Fruit fly (Drosophila melanogaster) whole organism, embryonic: ENCODE results near the gene NetB.

Source experiments
- Adf1 ChIP-seq: fragments of 200-800 bp; sonication (Bioruptor generic); IDR thresholded peaks from 2 replicates; pipeline ENCODE4 v1.3.6; 2022; ENCODE audit warnings: missing biosample characterization, missing genetic modification characterization
- Awh ChIP-seq: fragments of 200-800 bp; sonication (Bioruptor generic); IDR thresholded peaks from 2 replicates; pipeline ENCODE4, ENCODE4 v1.3.6; 2022; ENCODE audit warnings: missing biosample characterization, missing genetic modification characterization
- Bteb2 ChIP-seq: fragments of 200-800 bp; sonication (Bioruptor generic); optimal IDR thresholded peaks from 2 replicates; lab custom pipeline; 2016; ENCODE audit warnings: missing biosample characterization, missing genetic modification characterization
- C15 ChIP-seq: fragments of 200-800 bp; sonication (Bioruptor generic); IDR thresholded peaks from 3 replicates; pipeline ENCODE4 v1.3.6; 2022; ENCODE audit warnings: missing biosample characterization, missing genetic modification characterization
- CG11696 ChIP-seq: fragments of 200-800 bp; sonication (Bioruptor generic); IDR thresholded peaks from 2 replicates; pipeline ENCODE4 v1.3.6; 2022; ENCODE audit warnings: missing biosample characterization, missing genetic modification characterization
- CG12155 ChIP-seq: fragments of 200-800 bp; sonication (Bioruptor generic); optimal IDR thresholded peaks from 3 replicates; lab custom pipeline; 2016; ENCODE audit warnings: missing biosample characterization, missing genetic modification characterization
- CG12219 ChIP-seq: fragments of 200-800 bp; sonication (Bioruptor generic); optimal IDR thresholded peaks from 3 replicates; lab custom pipeline; 2018; ENCODE audit warnings: missing biosample characterization, mild to moderate bottlenecking, missing genetic modification characterization
- CG12391 ChIP-seq: fragments of 200-800 bp; sonication (Bioruptor generic); optimal IDR thresholded peaks from 3 replicates; lab custom pipeline; 2018; ENCODE audit warnings: missing biosample characterization, mild to moderate bottlenecking, missing genetic modification characterization, moderate library complexity
- CG13424 ChIP-seq: fragments of 200-800 bp; sonication (Bioruptor generic); optimal IDR thresholded peaks from 2 replicates; lab custom pipeline; 2019; ENCODE audit warnings: missing biosample characterization, mild to moderate bottlenecking, missing genetic modification characterization, moderate library complexity
- CG14014 ChIP-seq: fragments of 200-800 bp; sonication (Bioruptor generic); IDR thresholded peaks from 2 replicates; pipeline ENCODE4 v1.3.6; 2022; ENCODE audit warnings: missing biosample characterization, missing genetic modification characterization
- CG15514 ChIP-seq: fragments of 200-800 bp; sonication (Bioruptor generic); optimal IDR thresholded peaks from 3 replicates; lab custom pipeline; 2017; ENCODE audit warnings: missing biosample characterization, missing genetic modification characterization, mild to moderate bottlenecking, moderate library complexity, missing genetic modification reagents
- CG1647 ChIP-seq: fragments of 200-800 bp; sonication (Bioruptor generic); optimal IDR thresholded peaks from 3 replicates; lab custom pipeline; 2016; ENCODE audit warnings: missing biosample characterization, missing genetic modification characterization
- CG16813 ChIP-seq: fragments of 200-800 bp; sonication (Bioruptor generic); IDR thresholded peaks from 3 replicates; pipeline ENCODE4 v1.3.6; 2022; ENCODE audit warnings: missing biosample characterization, missing genetic modification characterization; ENCODE audit not compliant: partially characterized antibody
- CG1792 ChIP-seq: fragments of 200-800 bp; sonication (Bioruptor generic); optimal IDR thresholded peaks from 2 replicates; lab custom pipeline; 2016; ENCODE audit warnings: missing biosample characterization, missing genetic modification characterization
- CG18262 ChIP-seq: fragments of 200-800 bp; optimal IDR thresholded peaks from 3 replicates; lab custom pipeline; 2019; ENCODE audit warnings: missing biosample characterization, mild to moderate bottlenecking, missing genetic modification characterization, moderate library complexity
- CG2116 ChIP-seq: fragments of 200-800 bp; sonication (Bioruptor generic); optimal IDR thresholded peaks from 3 replicates; lab custom pipeline; 2018; ENCODE audit warnings: missing biosample characterization, mild to moderate bottlenecking, missing genetic modification characterization
- CG2120 ChIP-seq: fragments of 200-800 bp; sonication (Bioruptor generic); optimal IDR thresholded peaks from 3 replicates; lab custom pipeline; 2016; ENCODE audit warnings: missing biosample characterization, missing genetic modification characterization
- CG2712 ChIP-seq: fragments of 200-800 bp; optimal IDR thresholded peaks from 3 replicates; lab custom pipeline; 2019; ENCODE audit warnings: missing biosample characterization, mild to moderate bottlenecking, missing genetic modification characterization, moderate library complexity
- CG4328 ChIP-seq: fragments of 200-800 bp; sonication (Bioruptor generic); optimal IDR thresholded peaks from 3 replicates; lab custom pipeline; 2017; ENCODE audit warnings: missing biosample characterization, missing genetic modification reagents, missing genetic modification characterization
- CG5180 ChIP-seq: fragments of 200-800 bp; sonication (Bioruptor generic); optimal IDR thresholded peaks from 3 replicates; lab custom pipeline; 2017; ENCODE audit warnings: missing biosample characterization, missing genetic modification characterization, mild to moderate bottlenecking, moderate library complexity, missing genetic modification reagents
- CG6254 ChIP-seq: fragments of 200-800 bp; sonication (Bioruptor generic); optimal IDR thresholded peaks from 3 replicates; lab custom pipeline; 2017; ENCODE audit warnings: mild to moderate bottlenecking, missing biosample characterization, missing genetic modification reagents, missing genetic modification characterization
- CG6813 ChIP-seq: fragments of 200-800 bp; sonication (Bioruptor generic); optimal IDR thresholded peaks from 2 replicates; lab custom pipeline; 2017; ENCODE audit warnings: missing biosample characterization, missing genetic modification characterization, mild to moderate bottlenecking, moderate library complexity, missing genetic modification reagents
- CG7271 ChIP-seq: fragments of 200-800 bp; sonication (Bioruptor generic); optimal IDR thresholded peaks from 2 replicates; lab custom pipeline; 2018; ENCODE audit warnings: missing biosample characterization, mild to moderate bottlenecking, missing genetic modification characterization, moderate library complexity
- CG7372 ChIP-seq: fragments of 200-800 bp; sonication (Bioruptor generic); IDR thresholded peaks from 2 replicates; pipeline ENCODE4 v1.3.6; 2022; ENCODE audit warnings: missing biosample characterization, missing genetic modification characterization
- CG7745 ChIP-seq: fragments of 200-800 bp; sonication (Bioruptor generic); optimal IDR thresholded peaks from 2 replicates; lab custom pipeline; 2018; ENCODE audit warnings: missing biosample characterization, mild to moderate bottlenecking, missing genetic modification characterization, moderate library complexity
- Deaf1 ChIP-seq: fragments of 200-800 bp; optimal IDR thresholded peaks from 3 replicates; lab custom pipeline; 2019; ENCODE audit warnings: missing biosample characterization, mild to moderate bottlenecking, missing genetic modification characterization, moderate library complexity
- Doc2 ChIP-seq: fragments of 200-800 bp; sonication (Bioruptor generic); IDR thresholded peaks from 2 replicates; pipeline ENCODE4 v1.3.6; 2022; ENCODE audit warnings: missing biosample characterization, missing genetic modification characterization
- HLH3B ChIP-seq: fragments of 200-800 bp; sonication (Bioruptor generic); IDR thresholded peaks from 2 replicates; pipeline ENCODE4 v1.3.6; 2022; ENCODE audit warnings: missing biosample characterization, missing genetic modification characterization
- Hand ChIP-seq: fragments of 200-800 bp; sonication (Bioruptor generic); optimal IDR thresholded peaks from 2 replicates; lab custom pipeline; 2017; ENCODE audit warnings: mild to moderate bottlenecking, missing biosample characterization, missing genetic modification reagents, missing genetic modification characterization
- HmgZ ChIP-seq: fragments of 200-800 bp; sonication (Bioruptor generic); optimal IDR thresholded peaks from 2 replicates; lab custom pipeline; 2018; ENCODE audit warnings: missing biosample characterization, mild to moderate bottlenecking, missing genetic modification characterization
- Kr ChIP-seq: fragments of 200-800 bp; sonication (Bioruptor generic); optimal IDR thresholded peaks from 2 replicates; lab custom pipeline; 2017; ENCODE audit warnings: missing biosample characterization, mild to moderate bottlenecking, missing genetic modification characterization
- Lim3 ChIP-seq: fragments of 200-800 bp; sonication (Bioruptor generic); IDR thresholded peaks from 2 replicates; pipeline ENCODE4 v1.3.6; 2022; ENCODE audit warnings: missing biosample characterization, missing genetic modification characterization
- Mrtf ChIP-seq: fragments of 200-800 bp; sonication (Bioruptor generic); IDR thresholded peaks from 3 replicates; pipeline ENCODE4 v1.3.6; 2022; ENCODE audit warnings: missing biosample characterization, missing genetic modification characterization
- NC2α ChIP-seq: fragments of 200-800 bp; sonication (Bioruptor generic); optimal IDR thresholded peaks from 2 replicates; lab custom pipeline; 2016; ENCODE audit warnings: missing biosample characterization, missing genetic modification characterization
- Opbp ChIP-seq: fragments of 200-800 bp; sonication (Bioruptor generic); IDR thresholded peaks from 3 replicates; pipeline ENCODE4 v1.3.6; 2022; ENCODE audit warnings: missing biosample characterization, missing genetic modification characterization; ENCODE audit not compliant: partially characterized antibody
- Tbp ChIP-seq: fragments of >200 bp; optimal IDR thresholded peaks from 2 replicates; lab custom pipeline; 2018; ENCODE audit warnings: missing biosample characterization, missing genetic modification characterization
- Xbp1 ChIP-seq: fragments of 200-800 bp; sonication (Bioruptor generic); optimal IDR thresholded peaks from 3 replicates; lab custom pipeline; 2016; ENCODE audit warnings: missing biosample characterization, mild to moderate bottlenecking, missing genetic modification characterization
- bsh ChIP-seq, 2 experiments: fragments of 200-800 bp; sonication (Bioruptor generic); optimal IDR thresholded peaks; 2 replicates each; lab custom pipeline; 2017 to 2018; ENCODE audit warnings: mild to moderate bottlenecking in 2 of 2, missing biosample characterization in 2 of 2, missing genetic modification characterization in 2 of 2, moderate library complexity in 1 of 2
- dmrt99B ChIP-seq: fragments of 200-800 bp; sonication (Bioruptor generic); optimal IDR thresholded peaks from 2 replicates; lab custom pipeline; 2018; ENCODE audit warnings: missing biosample characterization, mild to moderate bottlenecking, missing genetic modification characterization, moderate library complexity
- fd96Cb ChIP-seq: fragments of 200-800 bp; sonication (Bioruptor generic); optimal IDR thresholded peaks from 2 replicates; lab custom pipeline; 2018; ENCODE audit warnings: missing biosample characterization, mild to moderate bottlenecking, missing genetic modification characterization, moderate library complexity
- gce ChIP-seq: fragments of 200-800 bp; sonication (Bioruptor generic); IDR thresholded peaks from 3 replicates; pipeline ENCODE4 v1.3.6; 2022; ENCODE audit warnings: missing biosample characterization, missing genetic modification characterization
- hb ChIP-seq: fragments of 200-800 bp; sonication (Bioruptor generic); IDR thresholded peaks from 3 replicates; pipeline ENCODE4 v1.3.6; 2022; ENCODE audit warnings: missing biosample characterization, missing genetic modification characterization; ENCODE audit not compliant: partially characterized antibody
- her ChIP-seq: fragments of 200-800 bp; sonication (Bioruptor generic); optimal IDR thresholded peaks from 2 replicates; lab custom pipeline; 2016; ENCODE audit warnings: missing biosample characterization, missing genetic modification characterization
- lbe ChIP-seq: fragments of 200-800 bp; sonication (Bioruptor generic); optimal IDR thresholded peaks from 2 replicates; lab custom pipeline; 2016; ENCODE audit warnings: missing biosample characterization, mild to moderate bottlenecking, missing genetic modification characterization
- nmo ChIP-seq: fragments of 200-800 bp; sonication (Bioruptor generic); optimal IDR thresholded peaks from 2 replicates; lab custom pipeline; 2018; ENCODE audit warnings: missing biosample characterization, mild to moderate bottlenecking, missing genetic modification characterization, moderate library complexity
- psq ChIP-seq: fragments of 200-800 bp; sonication (Bioruptor generic); optimal IDR thresholded peaks from 2 replicates; lab custom pipeline; 2017; ENCODE audit warnings: missing biosample characterization, missing genetic modification characterization
- schlank ChIP-seq: fragments of 200-800 bp; sonication (Bioruptor generic); optimal IDR thresholded peaks from 2 replicates; lab custom pipeline; 2018; ENCODE audit warnings: missing biosample characterization, mild to moderate bottlenecking, missing genetic modification characterization
- slbo ChIP-seq: fragments of 200-800 bp; sonication (Bioruptor generic); IDR thresholded peaks from 2 replicates; pipeline ENCODE4 v1.3.6; 2022; ENCODE audit warnings: missing biosample characterization, missing genetic modification characterization
- sna ChIP-seq: fragments of 200-800 bp; sonication (Bioruptor generic); IDR thresholded peaks from 2 replicates; pipeline ENCODE4 v1.3.6; 2022; ENCODE audit warnings: missing biosample characterization, missing genetic modification characterization; ENCODE audit not compliant: partially characterized antibody
- sob ChIP-seq: fragments of 200-800 bp; sonication (Bioruptor generic); IDR thresholded peaks from 2 replicates; pipeline ENCODE4 v1.3.6; 2022; ENCODE audit warnings: missing biosample characterization, missing genetic modification characterization
- wek ChIP-seq: fragments of 200-800 bp; sonication (Bioruptor generic); optimal IDR thresholded peaks from 3 replicates; lab custom pipeline; 2018; ENCODE audit warnings: missing biosample characterization, mild to moderate bottlenecking, missing genetic modification characterization, moderate library complexity

The NetB gene

dm6 chrX:14727580-14727979 lies 21.6 kb downstream of the NetB start (continued):
- TF ChIP-seq wek (GFP tag; lab: Kevin White, UChicago) (no peak), Lim3 (GFP tag; lab: Robert Waterston, UW) (no peak), HLH3B (GFP tag; lab: Robert Waterston, UW) (no peak), CG6254 (GFP tag; lab: Kevin White, UChicago) (peak; percentile 16), nmo (GFP tag; lab: Kevin White, UChicago) (peak; percentile 39), CG13424 (tag; lab: Kevin White, UChicago) (peak; percentile 55), CG1792 (GFP tag; lab: Kevin White, UChicago) (no peak), CG16813 (GFP tag; lab: Robert Waterston, UW) (no peak), CG2120 (GFP tag; lab: Kevin White, UChicago) (peak; percentile 19), CG6813 (GFP tag; lab: Kevin White, UChicago) (peak; percentile 47), CG12391 (tag; lab: Kevin White, UChicago) (peak; percentile 43), schlank (tag; lab: Kevin White, UChicago) (peak; percentile 6), Bteb2 (no peak), CG4328 (GFP tag; lab: Kevin White, UChicago) (no peak), slbo (GFP tag; lab: Robert Waterston, UW) (no peak), CG7271 (tag; lab: Kevin White, UChicago) (no peak), Doc2 (GFP tag; lab: Robert Waterston, UW) (no peak), CG5180 (GFP tag; lab: Kevin White, UChicago) (peak; percentile 2), Xbp1 (GFP tag; lab: Kevin White, UChicago) (peak; percentile 29), Opbp (no peak), CG7372 (GFP tag; lab: Robert Waterston, UW) (peak; percentile 65), CG2712 (tag; lab: Kevin White, UChicago) (peak; percentile 24), NC2α (GFP tag; lab: Kevin White, UChicago) (no peak), Hand (GFP tag; lab: Kevin White, UChicago) (no peak), Kr (GFP tag; lab: Kevin White, UChicago) (no peak), Adf1 (GFP tag; lab: Robert Waterston, UW) (no peak), fd96Cb (peak; percentile 37), sob (0 out of 2 replicates have a peak, but pooled peaks have one; percentile 20), hb (no peak), CG18262 (tag; lab: Kevin White, UChicago) (peak; percentile 39), CG2116 (GFP tag; lab: Kevin White, UChicago) (no peak), psq (GFP tag; lab: Kevin White, UChicago) (no peak), CG12219 (peak; percentile 23), HmgZ (tag; lab: Kevin White, UChicago) (no peak), sna (GFP tag; lab: Robert Waterston, UW) (no peak), CG7745 (tag; lab: Kevin White, UChicago) (no peak), her (GFP tag; lab: Kevin White, UChicago) (no peak), CG1647 (GFP tag; lab: Kevin White, UChicago) (no peak), lbe (GFP tag; lab: Kevin White, UChicago) (no peak), Mrtf (GFP tag; lab: Robert Waterston, UW) (peak; percentile 21; the same call in 1 of the 3 replicates), CG14014 (GFP tag; lab: Robert Waterston, UW) (no peak), CG12155 (GFP tag; lab: Kevin White, UChicago) (no peak), Awh (GFP tag; lab: Robert Waterston, UW) (no peak), bsh (GFP tag; optimal IDR thresholded peaks at IDR 0.05; lab: Kevin White, UChicago) (peak in 1 of 2 experiments; percentile 54), C15 (GFP tag; lab: Robert Waterston, UW) (no peak), gce (GFP tag; lab: Robert Waterston, UW) (no peak), CG15514 (GFP tag; lab: Kevin White, UChicago) (peak; percentile 31), Tbp (GFP tag; lab: Kevin White, UChicago) (no peak), dmrt99B (tag; lab: Kevin White, UChicago) (peak; percentile 74), Deaf1 (tag; lab: Kevin White, UChicago) (peak; percentile 20), CG11696 (GFP tag; lab: Robert Waterston, UW) (peak; percentile 69; the same call in 1 of the 2 replicates)
